Fruit fly (Drosophila melanogaster) whole organism, prepupa: ENCODE measurements around the gene Karybeta3.

Experiments used
- Blimp-1 ChIP-seq: fragments of 200-800 bp; sonication (Bioruptor generic); optimal IDR thresholded peaks from 3 replicates; lab custom pipeline; 2017; ENCODE audit warnings: missing biosample characterization, missing genetic modification characterization, mild to moderate bottlenecking, moderate library complexity, missing genetic modification reagents
- CG10631 ChIP-seq: fragments of 200-800 bp; sonication (Bioruptor generic); optimal IDR thresholded peaks from 2 replicates; lab custom pipeline; 2016; ENCODE audit warnings: missing biosample characterization, missing genetic modification characterization
- CG11294 ChIP-seq: fragments of 200-800 bp; sonication (Bioruptor generic); IDR thresholded peaks from 2 replicates; pipeline ENCODE4 v1.3.6; 2022; ENCODE audit warnings: missing biosample characterization, missing genetic modification characterization
- CG11762 ChIP-seq: fragments of 200-800 bp; sonication (Bioruptor generic); optimal IDR thresholded peaks from 3 replicates; lab custom pipeline; 2016; ENCODE audit warnings: missing biosample characterization, missing genetic modification characterization; ENCODE audit not compliant: insufficient read depth
- CG11902 ChIP-seq: fragments of 200-800 bp; sonication (Bioruptor generic); optimal IDR thresholded peaks from 3 replicates; lab custom pipeline; 2016; ENCODE audit warnings: missing biosample characterization, missing genetic modification characterization
- CG15336 ChIP-seq: fragments of 200-800 bp; sonication (Bioruptor generic); IDR thresholded peaks from 2 replicates; pipeline ENCODE4 v1.3.6; 2022; ENCODE audit warnings: missing biosample characterization, missing genetic modification characterization
- CG1621 ChIP-seq: fragments of 200-800 bp; sonication (Bioruptor generic); optimal IDR thresholded peaks from 3 replicates; lab custom pipeline; 2018; ENCODE audit warnings: missing biosample characterization, mild to moderate bottlenecking, missing genetic modification characterization
- CG16779 ChIP-seq: fragments of 200-800 bp; sonication (Bioruptor generic); optimal IDR thresholded peaks from 3 replicates; lab custom pipeline; 2017; ENCODE audit warnings: missing biosample characterization, mild to moderate bottlenecking, missing genetic modification characterization
- CG3032 ChIP-seq: fragments of 200-800 bp; optimal IDR thresholded peaks from 2 replicates; lab custom pipeline; 2019; ENCODE audit warnings: missing biosample characterization, mild to moderate bottlenecking, missing genetic modification characterization, moderate library complexity
- CG32006 ChIP-seq: fragments of 200-800 bp; sonication (Bioruptor generic); optimal IDR thresholded peaks from 3 replicates; lab custom pipeline; 2017; ENCODE audit warnings: missing biosample characterization, mild to moderate bottlenecking, missing genetic modification characterization
- CG3919 ChIP-seq: fragments of 200-800 bp; sonication (Bioruptor generic); optimal IDR thresholded peaks from 3 replicates; lab custom pipeline; 2016; ENCODE audit warnings: missing biosample characterization, missing genetic modification characterization
- CG4318 ChIP-seq: fragments of 200-800 bp; sonication (Bioruptor generic); optimal IDR thresholded peaks from 3 replicates; lab custom pipeline; 2017; ENCODE audit warnings: missing biosample characterization, mild to moderate bottlenecking, missing genetic modification characterization
- CG6163 ChIP-seq: fragments of 200-800 bp; sonication (Bioruptor generic); IDR thresholded peaks from 3 replicates; pipeline ENCODE4 v1.3.6; 2022; ENCODE audit warnings: missing biosample characterization, missing genetic modification characterization
- CG6276 ChIP-seq: fragments of 200-800 bp; sonication (Bioruptor generic); optimal IDR thresholded peaks from 2 replicates; lab custom pipeline; 2017; ENCODE audit warnings: missing biosample characterization, mild to moderate bottlenecking, missing genetic modification characterization
- CG6854 ChIP-seq: fragments of 200-800 bp; sonication (Bioruptor generic); optimal IDR thresholded peaks from 2 replicates; lab custom pipeline; 2017; ENCODE audit warnings: missing biosample characterization, mild to moderate bottlenecking, missing genetic modification characterization
- CG7368 ChIP-seq: fragments of 200-800 bp; sonication (Bioruptor generic); optimal IDR thresholded peaks from 3 replicates; lab custom pipeline; 2016; ENCODE audit warnings: missing biosample characterization, missing genetic modification characterization
- CG8319 ChIP-seq: fragments of 200-800 bp; sonication (Bioruptor generic); optimal IDR thresholded peaks from 3 replicates; lab custom pipeline; 2016; ENCODE audit warnings: missing biosample characterization, missing genetic modification characterization
- Eip75B ChIP-seq: fragments of 200-800 bp; sonication (Bioruptor generic); optimal IDR thresholded peaks from 3 replicates; lab custom pipeline; 2016; ENCODE audit warnings: missing biosample characterization, missing genetic modification characterization
- Eip78C ChIP-seq: fragments of 200-800 bp; sonication (Bioruptor generic); peaks from one replicate; lab custom pipeline; 2016; ENCODE audit warnings: missing biosample characterization, missing genetic modification characterization
- Eip93F ChIP-seq: fragments of 200-800 bp; sonication (Bioruptor generic); optimal IDR thresholded peaks from 2 replicates; lab custom pipeline; 2016; ENCODE audit warnings: missing biosample characterization, mild to moderate bottlenecking, missing genetic modification characterization
- Gug ChIP-seq: fragments of 200-800 bp; sonication (Bioruptor generic); IDR thresholded peaks from 2 replicates; pipeline ENCODE4 v1.3.6; 2022; ENCODE audit warnings: missing biosample characterization, missing genetic modification characterization
- Hr38 ChIP-seq: sonication (Bioruptor generic); optimal IDR thresholded peaks from 2 replicates; lab custom pipeline; 2016; ENCODE audit warnings: missing biosample characterization, missing genetic modification characterization
- Lpt ChIP-seq: fragments of 200-800 bp; sonication (Bioruptor generic); optimal IDR thresholded peaks from 3 replicates; lab custom pipeline; 2016; ENCODE audit warnings: missing biosample characterization, missing genetic modification characterization
- OdsH ChIP-seq: fragments of 200-800 bp; sonication (Bioruptor generic); optimal IDR thresholded peaks from 3 replicates; lab custom pipeline; 2016; ENCODE audit warnings: missing biosample characterization, missing genetic modification characterization
- Smox ChIP-seq: fragments of 200-800 bp; sonication (Bioruptor generic); optimal IDR thresholded peaks from 3 replicates; lab custom pipeline; 2016; ENCODE audit warnings: missing biosample characterization, missing genetic modification characterization
- Sox15 ChIP-seq: fragments of 200-800 bp; sonication (Bioruptor generic); optimal IDR thresholded peaks from 3 replicates; lab custom pipeline; 2016; ENCODE audit warnings: missing biosample characterization, missing genetic modification characterization
- acj6 ChIP-seq: fragments of 200-800 bp; sonication (Bioruptor generic); optimal IDR thresholded peaks from 3 replicates; lab custom pipeline; 2016; ENCODE audit warnings: missing biosample characterization, missing genetic modification characterization
- dsx ChIP-seq: fragments of 200-800 bp; optimal IDR thresholded peaks from 3 replicates; lab custom pipeline; 2019; ENCODE audit warnings: missing biosample characterization, mild to moderate bottlenecking, missing genetic modification characterization, moderate library complexity; ENCODE audit not compliant: poor library complexity, severe bottlenecking
- eg ChIP-seq: fragments of 200-800 bp; sonication (Bioruptor generic); IDR thresholded peaks from 3 replicates; pipeline ENCODE4 v1.3.6; 2022; ENCODE audit warnings: missing biosample characterization, missing genetic modification characterization
- esn ChIP-seq: fragments of 200-800 bp; sonication (Bioruptor generic); optimal IDR thresholded peaks from 2 replicates; lab custom pipeline; 2016; ENCODE audit warnings: missing biosample characterization, mild to moderate bottlenecking, missing genetic modification characterization, moderate library complexity
- fd59A ChIP-seq: fragments of 200-800 bp; sonication (Bioruptor generic); optimal IDR thresholded peaks from 2 replicates; lab custom pipeline; 2017; ENCODE audit warnings: missing biosample characterization, mild to moderate bottlenecking, missing genetic modification characterization, missing genetic modification reagents
- fd85E ChIP-seq: fragments of 200-800 bp; sonication (Bioruptor generic); optimal IDR thresholded peaks from 3 replicates; lab custom pipeline; 2016; ENCODE audit warnings: missing biosample characterization, missing genetic modification characterization
- fkh ChIP-seq: fragments of 200-800 bp; sonication (Bioruptor generic); optimal IDR thresholded peaks from 3 replicates; lab custom pipeline; 2017; ENCODE audit warnings: missing biosample characterization, mild to moderate bottlenecking, missing genetic modification characterization, moderate library complexity
- pdm3 ChIP-seq: fragments of 200-800 bp; sonication (Bioruptor generic); optimal IDR thresholded peaks from 3 replicates; lab custom pipeline; 2016; ENCODE audit warnings: missing biosample characterization, missing genetic modification characterization
- salr ChIP-seq, 2 experiments: fragments of 200-800 bp; sonication (Bioruptor generic); optimal IDR thresholded peaks; 3 replicates each; lab custom pipeline; 2016 to 2018; ENCODE audit warnings: missing biosample characterization in 2 of 2, missing genetic modification characterization in 2 of 2, mild to moderate bottlenecking in 1 of 2
- spab ChIP-seq: fragments of 200-800 bp; sonication (Bioruptor generic); optimal IDR thresholded peaks from 2 replicates; lab custom pipeline; 2017; ENCODE audit warnings: missing biosample characterization, mild to moderate bottlenecking, missing genetic modification characterization, missing genetic modification reagents
- svp ChIP-seq: fragments of 200-800 bp; sonication (Bioruptor generic); peaks from one replicate; lab custom pipeline; 2016; ENCODE audit warnings: missing biosample characterization, missing genetic modification characterization
- topi ChIP-seq: fragments of 200-800 bp; sonication (Bioruptor generic); optimal IDR thresholded peaks from 3 replicates; lab custom pipeline; 2016; ENCODE audit warnings: missing biosample characterization, missing genetic modification characterization

The Karybeta3 gene

dm6 chr3R:4667399-4668201, 18.6 kb downstream of the Karybeta3 start (continued):
- TF ChIP-seq Hr38 (GFP tag; lab: Kevin White, UChicago): no peak
- peak; percentile 32 for TF ChIP-seq CG11902 (GFP tag; lab: Kevin White, UChicago)
- no peak for TF ChIP-seq fkh (GFP tag; lab: Kevin White, UChicago)
- no peak for TF ChIP-seq fd85E (GFP tag; lab: Kevin White, UChicago)
- TF ChIP-seq CG32006: peak; percentile 86
- peak; percentile 66 for TF ChIP-seq Eip75B (GFP tag; lab: Kevin White, UChicago)
- no peak for TF ChIP-seq CG8319 (GFP tag; lab: Kevin White, UChicago)
- TF ChIP-seq Smox (GFP tag; lab: Kevin White, UChicago): peak; percentile 74
- TF ChIP-seq CG11294 (GFP tag; lab: Robert Waterston, UW): no peak
- no peak for TF ChIP-seq Gug (GFP tag; lab: Robert Waterston, UW)
- TF ChIP-seq, all 60 proteins: peak for 42

- TF ChIP-seq svp (GFP tag; lab: Kevin White, UChicago) (no peak), dsx (peak; percentile 22)
- TF ChIP-seq, all 60 proteins: peak for 1
Observed at dm6 chr3R:4676981-4677665, 28.1 kb downstream of the Karybeta3 start.

DNA sequence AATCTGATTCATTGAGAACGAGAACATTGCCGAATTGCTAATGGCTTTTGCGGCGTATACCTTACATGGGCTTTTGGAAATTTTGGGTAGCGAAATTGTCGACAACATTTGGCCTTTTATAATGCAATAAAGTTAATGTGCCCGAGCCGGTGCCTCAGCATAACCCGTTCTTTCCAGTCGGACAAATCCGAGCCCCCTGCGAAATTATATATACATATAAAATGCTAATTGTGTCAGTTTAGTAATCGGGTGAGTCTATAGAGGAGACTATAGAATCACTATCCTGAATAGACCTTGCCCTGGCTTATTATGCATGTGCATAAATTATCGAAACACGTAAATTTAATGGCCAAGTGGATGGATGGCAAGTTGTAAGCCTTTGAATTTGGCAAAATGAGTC, 29.4 kb downstream of the Karybeta3 start:
- TF ChIP-seq Blimp-1 (GFP tag; lab: Kevin White, UChicago): no peak
- no peak for TF ChIP-seq CG15336
- no peak for TF ChIP-seq fd85E (GFP tag; lab: Kevin White, UChicago)
- no peak for TF ChIP-seq CG16779 (tag; lab: Kevin White, UChicago)
- no peak for TF ChIP-seq CG4318 (GFP tag; lab: Kevin White, UChicago)

- TF ChIP-seq CG3919 (peak; percentile 19), eg (GFP tag; lab: Robert Waterston, UW) (0 out of 3 replicates have a peak, but pooled peaks have one; percentile 27)
Observed at dm6 chr3R:4684811-4685210, 35.8 kb downstream of the Karybeta3 start.

DNA sequence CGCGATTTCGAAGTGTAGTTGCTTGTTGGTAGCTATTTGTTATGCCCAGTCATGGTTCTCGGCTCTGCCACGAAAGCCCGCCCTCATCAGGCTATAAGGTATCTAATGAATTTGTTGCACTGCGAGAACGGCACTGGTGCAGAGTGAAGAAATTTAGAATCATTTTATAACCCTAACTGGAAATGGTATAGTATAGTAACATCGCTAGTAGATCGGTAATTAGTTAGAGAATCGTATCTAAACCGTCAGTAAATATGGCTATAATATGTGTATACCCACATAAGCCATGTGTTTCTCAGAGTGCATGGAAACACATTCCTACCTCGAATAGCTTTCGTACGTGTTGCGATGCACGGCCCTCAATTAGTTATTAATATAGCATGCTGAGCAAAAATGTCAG, 38.2 kb downstream of the Karybeta3 start:
- TF ChIP-seq esn (GFP tag; lab: Kevin White, UChicago): peak; percentile 28
- no peak for TF ChIP-seq Blimp-1 (GFP tag; lab: Kevin White, UChicago)
- peak; percentile 56 for TF ChIP-seq pdm3 (GFP tag; lab: Kevin White, UChicago)
- TF ChIP-seq Smox (GFP tag; lab: Kevin White, UChicago): no peak
- peak; percentile 22 to 73 for TF ChIP-seq salr (GFP tag; optimal IDR thresholded peaks at IDR 0.05; lab: Kevin White, UChicago)
- peak; percentile 60 for TF ChIP-seq Lpt (GFP tag; lab: Kevin White, UChicago)
- TF ChIP-seq CG6854 (GFP tag; lab: Kevin White, UChicago): no peak
- peak; percentile 42 for TF ChIP-seq CG11762 (GFP tag; lab: Kevin White, UChicago)
- peak; percentile 63 for TF ChIP-seq acj6 (GFP tag; lab: Kevin White, UChicago)
- TF ChIP-seq svp (GFP tag; lab: Kevin White, UChicago): no peak
- TF ChIP-seq fkh (GFP tag; lab: Kevin White, UChicago): no peak
- TF ChIP-seq Hr38 (GFP tag; lab: Kevin White, UChicago): no peak
- TF ChIP-seq fd85E (GFP tag; lab: Kevin White, UChicago): no peak
- TF ChIP-seq CG4318 (GFP tag; lab: Kevin White, UChicago): peak; percentile 44
- TF ChIP-seq CG3919: peak; percentile 64
- TF ChIP-seq topi (GFP tag; lab: Kevin White, UChicago): peak; percentile 10
- peak; percentile 64 for TF ChIP-seq Eip75B (GFP tag; lab: Kevin White, UChicago)
- peak; percentile 44 for TF ChIP-seq CG7368
- TF ChIP-seq Gug (GFP tag; lab: Robert Waterston, UW): peak; percentile 56; the same call in 1 of the 2 replicates
- no peak for TF ChIP-seq Eip93F (GFP tag; lab: Kevin White, UChicago)
- peak; percentile 71 for TF ChIP-seq CG10631 (GFP tag; lab: Kevin White, UChicago)
- TF ChIP-seq Eip78C (GFP tag; lab: Kevin White, UChicago): peak; percentile 82
- TF ChIP-seq spab (GFP tag; lab: Kevin White, UChicago): peak; percentile 13
- peak; percentile 45 for TF ChIP-seq CG6276
- peak; percentile 45; the same call in 1 of the 2 replicates for TF ChIP-seq CG11294 (GFP tag; lab: Robert Waterston, UW)
- TF ChIP-seq CG3032: peak; percentile 29
- TF ChIP-seq CG1621 (tag; lab: Kevin White, UChicago): no peak
- TF ChIP-seq OdsH (GFP tag; lab: Kevin White, UChicago): peak; percentile 61
- no peak for TF ChIP-seq CG6163 (GFP tag; lab: Robert Waterston, UW)
- TF ChIP-seq dsx: no peak
- no peak for TF ChIP-seq CG16779 (tag; lab: Kevin White, UChicago)
- TF ChIP-seq CG11902 (GFP tag; lab: Kevin White, UChicago): no peak
- no peak for TF ChIP-seq Sox15 (GFP tag; lab: Kevin White, UChicago)
- TF ChIP-seq fd59A (GFP tag; lab: Kevin White, UChicago): peak; percentile 12
